Fruit fly (Drosophila melanogaster) whole organism, adult: ENCODE measurements around the gene ida.

Experiments
- CG11617 ChIP-seq: fragments of 200-800 bp; sonication (Bioruptor generic); optimal IDR thresholded peaks from 2 replicates; lab custom pipeline; 2017; ENCODE audit warnings: mild to moderate bottlenecking, missing biosample characterization, missing genetic modification reagents, missing genetic modification characterization
- CG12768 ChIP-seq: fragments of 200-800 bp; sonication (Bioruptor generic); optimal IDR thresholded peaks from 2 replicates; lab custom pipeline; 2017; ENCODE audit warnings: missing biosample characterization, missing genetic modification characterization, mild to moderate bottlenecking, moderate library complexity, missing genetic modification reagents
- CG14711 ChIP-seq: fragments of 200-800 bp; sonication (Bioruptor generic); optimal IDR thresholded peaks from 2 replicates; lab custom pipeline; 2018; ENCODE audit warnings: missing biosample characterization, mild to moderate bottlenecking, missing genetic modification characterization, moderate library complexity
- CG1620 ChIP-seq: fragments of 200-800 bp; sonication (Bioruptor generic); optimal IDR thresholded peaks from 2 replicates; lab custom pipeline; 2016; ENCODE audit warnings: missing biosample characterization, missing genetic modification characterization
- CG33017 ChIP-seq: fragments of 200-800 bp; sonication (Bioruptor generic); optimal IDR thresholded peaks from 2 replicates; lab custom pipeline; 2018; ENCODE audit warnings: missing biosample characterization, mild to moderate bottlenecking, missing genetic modification characterization, moderate library complexity
- CG5204 ChIP-seq: fragments of 200-800 bp; sonication (Bioruptor generic); optimal IDR thresholded peaks from 2 replicates; lab custom pipeline; 2016; ENCODE audit warnings: missing biosample characterization, missing genetic modification characterization
- CG7045 ChIP-seq: fragments of 200-800 bp; sonication (Bioruptor generic); optimal IDR thresholded peaks from 2 replicates; lab custom pipeline; 2017; ENCODE audit warnings: missing biosample characterization, mild to moderate bottlenecking, missing genetic modification characterization
- CG7101 ChIP-seq: fragments of 200-800 bp; sonication (Bioruptor generic); optimal IDR thresholded peaks from 2 replicates; lab custom pipeline; 2018; ENCODE audit warnings: missing biosample characterization, mild to moderate bottlenecking, missing genetic modification characterization, moderate library complexity
- Clk ChIP-seq: fragments of 200-800 bp; sonication (Bioruptor generic); optimal IDR thresholded peaks from 2 replicates; lab custom pipeline; 2017; ENCODE audit warnings: missing biosample characterization, missing genetic modification characterization
- Crg-1 ChIP-seq: fragments of 200-800 bp; sonication (Bioruptor generic); optimal IDR thresholded peaks from 2 replicates; lab custom pipeline; 2016; ENCODE audit warnings: missing biosample characterization, missing genetic modification characterization
- Hr96 ChIP-seq: fragments of 200-800 bp; sonication (Bioruptor generic); optimal IDR thresholded peaks from 2 replicates; lab custom pipeline; 2016; ENCODE audit warnings: missing biosample characterization, missing genetic modification characterization
- Mnt ChIP-seq: fragments of 200-800 bp; sonication (Bioruptor generic); optimal IDR thresholded peaks from 2 replicates; lab custom pipeline; 2016; ENCODE audit warnings: missing biosample characterization, mild to moderate bottlenecking, missing genetic modification characterization
- bab1 ChIP-seq: fragments of 200-800 bp; sonication (Bioruptor generic); optimal IDR thresholded peaks from 3 replicates; lab custom pipeline; 2019; ENCODE audit warnings: missing biosample characterization, mild to moderate bottlenecking, missing genetic modification characterization, moderate library complexity
- cic ChIP-seq: fragments of 200-800 bp; sonication (Bioruptor generic); optimal IDR thresholded peaks from 2 replicates; lab custom pipeline; 2017; ENCODE audit warnings: missing biosample characterization, mild to moderate bottlenecking, missing genetic modification characterization, moderate library complexity
- cnc ChIP-seq, 2 experiments: fragments of >200 bp; optimal IDR thresholded peaks; 2 replicates each; lab custom pipeline; 2017
- kay ChIP-seq: fragments of 200-800 bp; sonication (Bioruptor generic); peaks from one replicate; lab custom pipeline; 2016; ENCODE audit warnings: missing biosample characterization, missing genetic modification characterization, borderline replicate concordance
- ovo ChIP-seq: fragments of 200-800 bp; sonication (Bioruptor generic); optimal IDR thresholded peaks from 2 replicates; lab custom pipeline; 2016; ENCODE audit warnings: missing biosample characterization, missing genetic modification characterization
- pad ChIP-seq: fragments of 200-800 bp; sonication (Bioruptor generic); optimal IDR thresholded peaks from 3 replicates; lab custom pipeline; 2017; ENCODE audit warnings: missing biosample characterization, missing genetic modification characterization, mild to moderate bottlenecking, moderate library complexity, missing genetic modification reagents
- tj ChIP-seq: fragments of 200-800 bp; sonication (Bioruptor generic); optimal IDR thresholded peaks from 3 replicates; lab custom pipeline; 2017; ENCODE audit warnings: missing biosample characterization, mild to moderate bottlenecking, missing genetic modification characterization, moderate library complexity
- toe ChIP-seq: fragments of 200-800 bp; sonication (Bioruptor generic); optimal IDR thresholded peaks from 2 replicates; lab custom pipeline; 2016; ENCODE audit warnings: missing biosample characterization, missing genetic modification characterization

Gene ida

DNA sequence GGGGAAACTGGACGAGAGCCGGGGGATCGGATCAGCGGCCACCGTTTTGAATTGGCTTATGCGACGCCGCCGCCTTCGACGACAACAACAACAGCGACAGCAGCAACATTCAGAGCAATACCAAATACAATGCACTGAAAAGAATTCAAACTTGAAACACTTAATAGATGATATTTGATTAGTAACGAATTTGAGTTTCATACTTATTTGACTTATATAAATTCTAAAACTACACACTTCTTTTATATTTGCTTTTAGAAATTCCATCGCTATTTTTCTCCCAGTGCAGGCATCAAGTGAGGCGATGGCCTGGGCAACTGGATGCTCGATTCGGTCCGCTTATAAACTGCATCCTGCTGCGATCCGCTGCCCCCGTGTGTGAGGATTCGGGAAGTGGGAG is 37.1 kb upstream of the ida start:
- TF ChIP-seq cnc (optimal IDR thresholded peaks at IDR 0.05; lab: Kevin White, UChicago) (no peak), CG7045 (GFP tag; lab: Kevin White, UChicago) (no peak), CG33017 (no peak), toe (no peak)

DNA sequence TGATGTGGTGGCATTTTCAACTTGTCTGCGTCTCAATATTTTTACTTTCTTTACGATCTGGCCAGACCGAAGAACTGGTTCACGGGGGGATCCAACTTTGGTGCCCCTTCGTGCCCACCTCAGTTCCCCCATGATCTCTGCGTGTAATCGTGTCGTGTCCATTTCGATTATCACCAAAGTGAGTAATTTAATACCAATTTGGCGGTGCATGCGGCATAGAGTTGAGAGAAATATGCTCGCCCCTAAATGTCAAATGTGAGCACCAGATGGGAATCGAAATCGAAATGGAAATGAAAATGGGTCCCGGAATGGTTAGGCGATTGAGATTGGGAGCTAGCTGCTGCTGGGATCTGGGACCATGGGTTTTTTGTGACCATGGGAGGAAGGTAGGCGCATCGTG is 33.9 kb upstream of the ida start:
- TF ChIP-seq cic (no peak), Crg-1 (GFP tag; lab: Kevin White, UChicago) (no peak), CG7101 (tag; lab: Kevin White, UChicago) (no peak), kay (GFP tag; lab: Kevin White, UChicago) (no peak), CG33017 (no peak), Clk (GFP tag; lab: Kevin White, UChicago) (no peak), CG7045 (GFP tag; lab: Kevin White, UChicago) (no peak), CG14711 (tag; lab: Kevin White, UChicago) (no peak), ovo (GFP tag; lab: Kevin White, UChicago) (no peak), toe (no peak), bab1 (GFP tag; lab: Kevin White, UChicago) (no peak), cnc (optimal IDR thresholded peaks at IDR 0.05; lab: Kevin White, UChicago) (no peak), CG11617 (GFP tag; lab: Kevin White, UChicago) (no peak)

DNA sequence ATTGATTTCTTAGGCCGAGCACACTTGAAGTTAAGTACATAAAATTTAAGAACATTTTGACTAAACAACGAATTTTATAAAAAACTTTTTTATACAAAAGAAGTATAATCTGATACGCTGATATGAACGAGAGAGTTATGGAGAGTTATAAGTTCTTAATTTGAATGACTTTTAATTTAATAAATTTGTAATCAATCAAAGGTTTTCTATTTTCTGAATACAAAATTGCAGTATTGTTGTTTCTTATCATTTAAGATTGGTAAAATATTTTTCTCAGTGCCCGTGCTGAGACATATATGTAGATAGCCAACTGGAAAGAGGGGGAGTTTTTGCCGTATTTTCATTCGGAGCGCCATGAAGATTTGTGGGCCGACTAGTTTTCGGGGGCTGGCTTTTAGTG is 32.0 kb upstream of the ida start:
- TF ChIP-seq ovo (GFP tag; lab: Kevin White, UChicago) (no peak), CG33017 (no peak), Mnt (GFP tag; lab: Kevin White, UChicago) (no peak), cnc (optimal IDR thresholded peaks at IDR 0.05; lab: Kevin White, UChicago) (no peak), cic (no peak), CG1620 (GFP tag; lab: Kevin White, UChicago) (no peak), Hr96 (GFP tag; lab: Kevin White, UChicago) (no peak), CG14711 (tag; lab: Kevin White, UChicago) (no peak), CG7045 (GFP tag; lab: Kevin White, UChicago) (no peak), toe (no peak), CG12768 (GFP tag; lab: Kevin White, UChicago) (no peak), pad (GFP tag; lab: Kevin White, UChicago) (no peak), CG11617 (GFP tag; lab: Kevin White, UChicago) (no peak), Clk (GFP tag; lab: Kevin White, UChicago) (no peak), bab1 (GFP tag; lab: Kevin White, UChicago) (no peak)

DNA sequence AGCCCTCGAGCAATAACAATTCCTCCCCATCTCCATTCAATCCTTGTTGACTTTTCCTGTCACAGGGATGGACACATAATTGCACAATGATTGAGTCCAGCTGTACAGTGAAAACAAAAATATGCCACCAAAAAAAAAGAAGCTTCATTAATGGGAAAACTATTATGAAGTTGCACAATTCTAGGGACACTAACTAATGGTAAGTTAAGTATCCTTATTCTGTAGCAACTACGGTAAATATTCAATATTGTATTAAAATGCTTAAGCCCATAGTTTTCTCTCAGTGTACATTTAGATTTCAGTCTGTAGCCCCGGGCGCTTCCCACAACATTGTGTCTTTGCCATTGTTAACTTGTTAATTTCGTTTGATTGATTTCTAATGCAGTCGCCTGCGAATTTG is 30.1 kb upstream of the ida start:
- TF ChIP-seq Hr96 (GFP tag; lab: Kevin White, UChicago), result no peak
- TF ChIP-seq CG5204 (GFP tag; lab: Kevin White, UChicago), result no peak
- no peak for TF ChIP-seq pad (GFP tag; lab: Kevin White, UChicago)
- TF ChIP-seq cic, result no peak
- TF ChIP-seq CG12768 (GFP tag; lab: Kevin White, UChicago), result no peak
- no peak for TF ChIP-seq ovo (GFP tag; lab: Kevin White, UChicago)
- TF ChIP-seq toe, result no peak

DNA sequence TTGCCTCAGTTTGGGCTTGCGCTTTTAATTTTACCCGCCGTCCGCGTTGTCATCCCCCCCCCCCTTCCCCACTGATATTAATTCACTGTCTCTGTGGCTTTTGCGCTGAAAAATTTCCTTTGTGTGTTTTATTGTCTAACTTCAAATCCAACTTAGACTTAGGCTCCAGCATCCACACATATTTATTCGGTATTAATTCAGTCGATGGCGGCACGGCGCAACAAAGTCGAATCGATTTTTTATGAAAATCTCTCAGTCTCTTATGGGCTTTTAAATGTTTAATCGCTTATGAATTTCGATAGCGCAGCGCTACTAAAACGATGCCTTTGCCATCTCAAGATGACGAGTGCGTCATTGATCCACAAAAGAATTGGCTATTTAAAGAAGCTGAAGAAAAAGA is 29.1 kb upstream of the ida start:
- TF ChIP-seq kay (GFP tag; lab: Kevin White, UChicago), result peak; percentile 19
- no peak for TF ChIP-seq CG5204 (GFP tag; lab: Kevin White, UChicago)

DNA sequence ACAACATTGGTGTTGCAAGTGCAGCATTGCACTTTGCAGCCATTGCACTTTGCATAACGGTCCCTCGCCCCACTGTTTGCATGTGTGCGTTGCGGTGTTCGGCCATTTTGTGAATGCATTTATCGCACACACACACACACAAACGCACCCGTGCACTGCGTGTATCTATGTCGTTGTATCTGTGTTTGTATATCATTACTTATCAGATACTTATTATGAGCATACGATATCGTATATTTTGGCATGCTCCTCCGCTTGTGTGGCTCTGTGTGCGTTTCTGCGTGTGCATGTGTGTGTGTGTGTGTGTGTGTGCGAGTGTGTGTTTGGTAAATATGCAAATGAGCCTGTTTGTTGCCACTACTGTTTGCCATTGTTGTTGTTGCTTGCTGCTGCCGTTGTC is 28.3 kb upstream of the ida start:
- no peak for TF ChIP-seq CG7045 (GFP tag; lab: Kevin White, UChicago)
- no peak for TF ChIP-seq CG33017
- TF ChIP-seq tj, result no peak
- TF ChIP-seq CG14711 (tag; lab: Kevin White, UChicago), result no peak
- no peak for TF ChIP-seq kay (GFP tag; lab: Kevin White, UChicago)
- TF ChIP-seq Crg-1 (GFP tag; lab: Kevin White, UChicago), result no peak

DNA sequence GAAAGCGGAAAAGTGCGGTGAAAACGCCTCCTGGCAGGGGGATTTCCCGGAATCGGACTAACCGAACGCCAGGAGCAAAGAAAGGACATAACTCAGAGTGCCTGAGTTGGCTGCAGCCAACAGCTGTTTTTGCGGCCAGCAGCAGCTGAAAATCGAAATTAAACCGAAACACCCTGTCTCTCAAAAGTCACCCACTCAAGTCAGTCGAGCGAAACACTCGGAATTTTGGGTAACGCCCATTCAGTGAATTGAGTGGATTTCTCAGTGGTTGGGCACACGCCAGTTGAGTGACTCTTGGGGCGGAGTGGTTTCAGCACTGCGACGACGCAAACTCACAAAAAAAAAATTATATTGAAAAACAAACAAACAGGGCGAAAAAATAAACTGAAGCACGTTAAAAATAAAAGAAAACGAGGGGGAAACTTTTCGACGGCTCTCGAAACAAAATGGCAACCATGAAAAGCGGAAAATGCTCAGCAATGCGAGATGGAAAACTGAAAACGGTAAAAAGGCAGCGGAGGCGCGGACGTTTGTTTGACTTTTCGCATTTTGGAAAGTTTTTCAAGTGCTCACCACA is 26.3 kb upstream of the ida start:
- TF ChIP-seq CG33017 (no peak), tj (no peak), bab1 (GFP tag; lab: Kevin White, UChicago) (no peak), kay (GFP tag; lab: Kevin White, UChicago) (no peak), toe (no peak), Crg-1 (GFP tag; lab: Kevin White, UChicago) (no peak), CG14711 (tag; lab: Kevin White, UChicago) (no peak), CG1620 (GFP tag; lab: Kevin White, UChicago) (no peak), CG7045 (GFP tag; lab: Kevin White, UChicago) (no peak), CG11617 (GFP tag; lab: Kevin White, UChicago) (no peak), Hr96 (GFP tag; lab: Kevin White, UChicago) (no peak), Mnt (GFP tag; lab: Kevin White, UChicago) (no peak), cnc (optimal IDR thresholded peaks at IDR 0.05; lab: Kevin White, UChicago) (no peak), pad (GFP tag; lab: Kevin White, UChicago) (no peak), cic (no peak), CG5204 (GFP tag; lab: Kevin White, UChicago) (no peak), CG12768 (GFP tag; lab: Kevin White, UChicago) (no peak)
